Fruit fly (Drosophila melanogaster): Measurements from ENCODE around the gene CG13045.

CG13045 gene

DNA sequence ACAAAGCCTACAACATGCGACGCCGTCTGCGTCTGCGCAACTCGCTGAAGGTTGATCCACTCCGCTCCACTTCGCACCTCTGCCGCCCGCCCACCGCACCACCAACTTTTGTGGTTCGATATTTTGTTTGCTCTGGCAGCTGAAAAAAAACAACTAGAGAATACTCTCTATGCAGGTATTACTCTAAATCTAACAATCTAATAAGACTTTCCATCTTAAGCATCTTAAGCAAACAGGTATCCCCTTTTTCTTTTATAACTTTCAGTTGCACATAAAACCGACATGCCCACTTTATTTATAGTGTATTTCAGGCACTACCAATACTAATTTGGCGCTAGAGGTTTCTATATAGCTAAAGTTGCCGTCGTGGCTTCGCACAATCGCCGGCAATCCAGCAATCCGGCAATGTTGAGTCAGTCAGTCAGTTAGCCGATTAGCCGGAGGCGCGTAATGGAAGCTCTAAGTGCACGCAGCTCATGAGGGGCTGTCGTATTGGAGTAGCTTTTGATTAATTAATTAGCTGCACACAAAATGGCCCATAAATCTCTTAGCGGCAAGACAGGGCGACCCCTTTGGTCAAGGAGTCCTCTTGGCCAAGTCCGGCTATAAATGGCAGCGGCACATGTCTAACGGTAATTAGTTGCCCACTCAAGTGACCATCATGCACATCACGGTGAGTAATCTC is 37.6 kb upstream of the CG13045 start, which contains the start of gene CG13058 (continued):
- TF ChIP-seq kay (GFP tag; optimal IDR thresholded peaks at IDR 0.05) (no peak), h (optimal IDR thresholded peaks at IDR 0.05) (no peak), CG12236 (GFP tag; optimal IDR thresholded peaks at IDR 0.05) (no peak), Stat92E (GFP tag; optimal IDR thresholded peaks at IDR 0.05) (no peak), sc (optimal IDR thresholded peaks at IDR 0.05) (no peak), sc (GFP tag; optimal IDR thresholded peaks at IDR 0.05) (no peak), Kr (GFP tag; optimal IDR thresholded peaks at IDR 0.05) (no peak), bigmax (GFP tag; optimal IDR thresholded peaks at IDR 0.05) (no peak), Nf-YA (GFP tag; IDR thresholded peaks at IDR 0.05) (peak; percentile 54), nmo (GFP tag; optimal IDR thresholded peaks at IDR 0.05) (peak; percentile 30), CG17359 (tag; optimal IDR thresholded peaks at IDR 0.05) (peak; percentile 53), ssp (GFP tag; IDR thresholded peaks at IDR 0.05) (no peak), aop (GFP tag; IDR thresholded peaks at IDR 0.05) (no peak), Ravus (GFP tag; IDR thresholded peaks at IDR 0.05) (no peak; the same call in 1 of the 2 replicates), nau (GFP tag; optimal IDR thresholded peaks at IDR 0.05) (peak; percentile 56), CG12744 (GFP tag; optimal IDR thresholded peaks at IDR 0.05) (no peak), sna (GFP tag; IDR thresholded peaks at IDR 0.05; ENCODE audit: partially characterized antibody) (no peak), NFAT (GFP tag; IDR thresholded peaks at IDR 0.05) (no peak), Dp (GFP tag; optimal IDR thresholded peaks at IDR 0.05) (no peak), tx (GFP tag; optimal IDR thresholded peaks at IDR 0.05) (peak; percentile 72), Sry-β (GFP tag; optimal IDR thresholded peaks at IDR 0.05) (no peak), CkIIα-i1 (GFP tag; IDR thresholded peaks at IDR 0.05) (no peak), fd102C (GFP tag; optimal IDR thresholded peaks at IDR 0.05) (no peak), CG10267 (tag; optimal IDR thresholded peaks at IDR 0.05) (no peak), CG6854 (GFP tag; optimal IDR thresholded peaks at IDR 0.05) (peak; percentile 39), CoRest (tag; optimal IDR thresholded peaks at IDR 0.05) (peak; percentile 80), CG10959 (GFP tag; IDR thresholded peaks at IDR 0.05) (no peak), bcd (GFP tag; optimal IDR thresholded peaks at IDR 0.05) (peak; percentile 37), HHEX (GFP tag; optimal IDR thresholded peaks at IDR 0.05) (peak; percentile 59), ro (GFP tag; IDR thresholded peaks at IDR 0.05) (no peak), CG10543 (GFP tag; optimal IDR thresholded peaks at IDR 0.05) (peak; percentile 31), CG2116 (GFP tag; optimal IDR thresholded peaks at IDR 0.05) (no peak), CG6791 (GFP tag; IDR thresholded peaks at IDR 0.05; ENCODE audit: partially characterized antibody) (no peak), CG31441 (GFP tag; IDR thresholded peaks at IDR 0.05) (0 out of 2 replicates have a peak, but pooled peaks have one; percentile 42), Gug (GFP tag; IDR thresholded peaks at IDR 0.05) (no peak), luna (GFP tag; optimal IDR thresholded peaks at IDR 0.05) (no peak), CG17568 (GFP tag; optimal IDR thresholded peaks at IDR 0.05) (no peak), lmd (GFP tag; IDR thresholded peaks at IDR 0.05) (peak; percentile 67), H2.0 (GFP tag; IDR thresholded peaks at IDR 0.05) (peak; percentile 81), TFAM (GFP tag; optimal IDR thresholded peaks at IDR 0.05) (no peak), CG18011 (GFP tag; optimal IDR thresholded peaks at IDR 0.05) (no peak), Meics (GFP tag; optimal IDR thresholded peaks at IDR 0.05) (peak; percentile 61), B-H1 (GFP tag; IDR thresholded peaks at IDR 0.05) (no peak), gfzf (GFP tag; optimal IDR thresholded peaks at IDR 0.05) (no peak), wor (GFP tag; IDR thresholded peaks at IDR 0.05) (peak; percentile 41; the same call in 1 of the 2 replicates), unc-4 (GFP tag; IDR thresholded peaks at IDR 0.05; ENCODE audit: partially characterized antibody) (no peak), cas (GFP tag; IDR thresholded peaks at IDR 0.05) (no peak), ci (GFP tag; IDR thresholded peaks at IDR 0.05) (peak; percentile 75), CG12942 (GFP tag; optimal IDR thresholded peaks at IDR 0.05) (peak; percentile 45), Myb (GFP tag; optimal IDR thresholded peaks at IDR 0.05) (peak; percentile 16)

Data from whole organism, embryonic.